Worm (Caenorhabditis elegans) whole organism, L1 larva: ENCODE results near the gene ech-6.
A peak's percentile ranks its signal among the peaks of the same experiment; 100 is the strongest.

Experiments
- C04F5.9 ChIP-seq: sonication (generic microtip); optimal IDR thresholded peaks from 2 replicates; lab custom pipeline; 2016; ENCODE audit warnings: missing genetic modification characterization, missing compliant biosample characterization
- C34B4.2 ChIP-seq: sonication (generic microtip); optimal IDR thresholded peaks from 2 replicates; lab custom pipeline; 2017; ENCODE audit warnings: mild to moderate bottlenecking, missing genetic modification characterization, missing compliant biosample characterization
- F16B12.6 ChIP-seq: fragments of 150-350 bp; optimal IDR thresholded peaks from 2 replicates; lab custom pipeline; 2014; ENCODE audit warnings: missing biosample characterization, missing genetic modification characterization
- ama-1 ChIP-seq: fragments of 150-350 bp; optimal IDR thresholded peaks from 2 replicates; lab custom pipeline; 2014
- blmp-1 ChIP-seq: fragments of 150-350 bp; optimal IDR thresholded peaks from 2 replicates; lab custom pipeline; 2014; ENCODE audit warnings: missing biosample characterization, missing genetic modification characterization
- ceh-8 ChIP-seq: fragments of 200-800 bp; sonication (Bioruptor generic); optimal IDR thresholded peaks from 2 replicates; lab custom pipeline; 2018; ENCODE audit warnings: mild to moderate bottlenecking, missing genetic modification characterization, moderate library complexity, missing compliant biosample characterization
- ceh-82 ChIP-seq, 3 experiments: fragments of 150-350 bp in 1 of 3; sonication (generic microtip) in 2 of 3; optimal IDR thresholded peaks; 2 replicates each; lab custom pipeline; 2014 to 2017; ENCODE audit warnings: missing biosample characterization in 3 of 3, missing genetic modification characterization in 3 of 3
- ceh-88 ChIP-seq: fragments of 200-800 bp; sonication (Bioruptor generic); IDR thresholded peaks from 2 replicates; pipeline ENCODE4 v1.3.6; 2022; ENCODE audit warnings: missing genetic modification characterization, missing compliant biosample characterization
- ceh-90 ChIP-seq: sonication (generic microtip); optimal IDR thresholded peaks from 2 replicates; lab custom pipeline; 2016; ENCODE audit warnings: missing genetic modification characterization, missing compliant biosample characterization
- ces-1 ChIP-seq: fragments of 150-350 bp; optimal IDR thresholded peaks from 2 replicates; lab custom pipeline; 2014; ENCODE audit warnings: missing biosample characterization, missing genetic modification reagents, missing genetic modification characterization
- dsc-1 ChIP-seq: sonication (generic microtip); optimal IDR thresholded peaks from 2 replicates; lab custom pipeline; 2016; ENCODE audit warnings: mild to moderate bottlenecking, missing genetic modification characterization, missing compliant biosample characterization
- efl-1 ChIP-seq, 4 experiments: fragments of 150-350 bp; optimal IDR thresholded peaks in 3 of 4; peaks in 1 of 4; 1 replicate in 1 of 4; 2 replicates in 3 of 4; lab custom pipeline; 2014; ENCODE audit warnings: missing biosample characterization in 2 of 4, missing genetic modification characterization in 2 of 4, missing genetic modification reagents in 2 of 4
- efl-3 ChIP-seq: fragments of 200-800 bp; sonication (Bioruptor generic); optimal IDR thresholded peaks from 2 replicates; lab custom pipeline; 2018; ENCODE audit warnings: mild to moderate bottlenecking, missing genetic modification characterization, missing compliant biosample characterization
- egl-13 ChIP-seq: sonication (generic microtip); optimal IDR thresholded peaks from 2 replicates; lab custom pipeline; 2016; ENCODE audit warnings: missing genotype, missing genetic modification reagents, missing genetic modification characterization, missing compliant biosample characterization
- egl-27 ChIP-seq, 2 experiments: fragments of 150-350 bp in 1 of 2; sonication (generic microtip); optimal IDR thresholded peaks; 3 replicates each; lab custom pipeline; 2017 to 2018; ENCODE audit warnings: missing biosample characterization in 2 of 2, missing genetic modification characterization in 2 of 2, missing genetic modification reagents in 2 of 2
- elt-2 ChIP-seq: sonication (generic microtip); optimal IDR thresholded peaks from 2 replicates; lab custom pipeline; 2016; ENCODE audit warnings: missing genetic modification characterization, mild to moderate bottlenecking, inconsistent platforms, missing compliant biosample characterization, missing genetic modification reagents
- elt-3 ChIP-seq, 6 experiments: fragments of 150-350 bp in 1 of 6; sonication (generic microtip); optimal IDR thresholded peaks; 2 replicates each; lab custom pipeline; 2017 to 2018; ENCODE audit warnings: missing biosample characterization in 6 of 6, missing genetic modification characterization in 6 of 6, inconsistent platforms in 1 of 6
- ets-5 ChIP-seq: fragments of 200-800 bp; sonication (Bioruptor generic); IDR thresholded peaks from 2 replicates; pipeline ENCODE4 v1.3.6; 2022; ENCODE audit warnings: missing genetic modification characterization, missing compliant biosample characterization
- fkh-8 ChIP-seq: sonication (generic microtip); optimal IDR thresholded peaks from 2 replicates; lab custom pipeline; 2016; ENCODE audit warnings: mild to moderate bottlenecking, missing genetic modification characterization, missing compliant biosample characterization
- hlh-17 ChIP-seq: fragments of 200-800 bp; sonication (Bioruptor generic); optimal IDR thresholded peaks from 2 replicates; lab custom pipeline; 2018; ENCODE audit warnings: missing genetic modification characterization, mild to moderate bottlenecking, missing compliant biosample characterization, moderate library complexity, borderline replicate concordance
- hlh-4 ChIP-seq: sonication (generic microtip); optimal IDR thresholded peaks from 2 replicates; lab custom pipeline; 2016; ENCODE audit warnings: mild to moderate bottlenecking, missing genetic modification characterization, missing compliant biosample characterization
- hpl-2 ChIP-seq: fragments of 150-350 bp; optimal IDR thresholded peaks from 2 replicates; lab custom pipeline; 2014; ENCODE audit warnings: missing biosample characterization, missing genetic modification reagents, missing genetic modification characterization
- isw-1 ChIP-seq: fragments of 200-800 bp; sonication (Bioruptor generic); IDR thresholded peaks from 2 replicates; pipeline ENCODE4 v1.3.6; 2022; ENCODE audit warnings: missing genetic modification characterization, missing compliant biosample characterization
- jun-1 ChIP-seq: fragments of 150-350 bp; optimal IDR thresholded peaks from 2 replicates; lab custom pipeline; 2014; ENCODE audit warnings: missing biosample characterization, missing genetic modification reagents, missing genetic modification characterization
- lin-14 ChIP-seq: fragments of 200-800 bp; sonication (Bioruptor generic); optimal IDR thresholded peaks from 2 replicates; lab custom pipeline; 2018; ENCODE audit warnings: mild to moderate bottlenecking, missing genetic modification characterization, moderate library complexity, missing compliant biosample characterization
- mab-9 ChIP-seq: fragments of 200-800 bp; sonication (Bioruptor generic); IDR thresholded peaks from 2 replicates; pipeline ENCODE4 v1.3.6; 2022; ENCODE audit warnings: missing genetic modification reagents, missing genetic modification characterization, missing compliant biosample characterization
- mdl-1 ChIP-seq, 2 experiments: fragments of 150-350 bp; optimal IDR thresholded peaks; 2 replicates each; lab custom pipeline; 2014 to 2017; ENCODE audit warnings: missing biosample characterization in 2 of 2, missing genetic modification characterization in 2 of 2, inconsistent platforms in 1 of 2
- mef-2 ChIP-seq: fragments of 150-350 bp; optimal IDR thresholded peaks from 2 replicates; lab custom pipeline; 2014; ENCODE audit warnings: missing biosample characterization, missing genetic modification characterization
- mep-1 ChIP-seq: fragments of 150-350 bp; optimal IDR thresholded peaks from 2 replicates; lab custom pipeline; 2014; ENCODE audit warnings: missing biosample characterization, missing genetic modification characterization
- nhr-11 ChIP-seq: fragments of 150-350 bp; optimal IDR thresholded peaks from 2 replicates; lab custom pipeline; 2014; ENCODE audit warnings: missing biosample characterization, missing genetic modification characterization
- nhr-12 ChIP-seq: sonication (generic microtip); optimal IDR thresholded peaks from 2 replicates; lab custom pipeline; 2017; ENCODE audit warnings: missing biosample characterization, missing genetic modification characterization
- nhr-19 ChIP-seq: fragments of 200-800 bp; sonication (Bioruptor generic); conservative IDR thresholded peaks from 2 replicates; pipeline ENCODE4 v1.3.6; 2022; ENCODE audit warnings: missing genetic modification characterization, missing compliant biosample characterization
- nhr-20 ChIP-seq: sonication (generic microtip); optimal IDR thresholded peaks from 2 replicates; lab custom pipeline; 2016; ENCODE audit warnings: mild to moderate bottlenecking, missing genetic modification characterization, missing compliant biosample characterization
- nhr-237 ChIP-seq: fragments of 150-350 bp; optimal IDR thresholded peaks from 2 replicates; lab custom pipeline; 2014; ENCODE audit warnings: missing biosample characterization, missing genetic modification characterization
- nhr-71 ChIP-seq: sonication (generic microtip); optimal IDR thresholded peaks from 2 replicates; lab custom pipeline; 2016; ENCODE audit warnings: mild to moderate bottlenecking, missing genetic modification characterization, moderate library complexity, missing compliant biosample characterization
- nhr-77 ChIP-seq: fragments of 150-350 bp; optimal IDR thresholded peaks from 2 replicates; lab custom pipeline; 2014; ENCODE audit warnings: missing biosample characterization, missing genetic modification characterization
- nhr-85 ChIP-seq: sonication (generic microtip); peaks from one replicate; lab custom pipeline; 2016; ENCODE audit warnings: missing genetic modification characterization, inconsistent platforms, missing compliant biosample characterization
- nhr-90 ChIP-seq: sonication (generic microtip); optimal IDR thresholded peaks from 2 replicates; lab custom pipeline; 2016; ENCODE audit warnings: mild to moderate bottlenecking, missing genetic modification characterization, missing compliant biosample characterization; ENCODE audit not compliant: poor library complexity
- pag-3 ChIP-seq: sonication (generic microtip); optimal IDR thresholded peaks from 2 replicates; lab custom pipeline; 2017; ENCODE audit warnings: missing genetic modification characterization, mild to moderate bottlenecking, missing compliant biosample characterization, antibody characterized with exemption, borderline replicate concordance; ENCODE audit not compliant: insufficient read depth
- skn-1 ChIP-seq: fragments of 150-350 bp; optimal IDR thresholded peaks from 2 replicates; lab custom pipeline; 2014; ENCODE audit warnings: missing biosample characterization, missing genetic modification characterization
- snpc-4 ChIP-seq: fragments of 150-350 bp; optimal IDR thresholded peaks from 2 replicates; lab custom pipeline; 2014; ENCODE audit warnings: missing biosample characterization, missing genetic modification characterization
- sptf-1 ChIP-seq: fragments of 150-350 bp; optimal IDR thresholded peaks from 2 replicates; lab custom pipeline; 2014; ENCODE audit warnings: missing biosample characterization, missing genetic modification characterization
- sup-37 ChIP-seq: fragments of 200-800 bp; sonication (Bioruptor generic); optimal IDR thresholded peaks from 2 replicates; lab custom pipeline; 2018; ENCODE audit warnings: mild to moderate bottlenecking, missing genetic modification characterization, missing compliant biosample characterization
- swsn-7 ChIP-seq: sonication (generic microtip); optimal IDR thresholded peaks from 2 replicates; lab custom pipeline; 2016; ENCODE audit warnings: missing genetic modification characterization, missing compliant biosample characterization
- tbx-2 ChIP-seq: sonication (generic microtip); optimal IDR thresholded peaks from 2 replicates; lab custom pipeline; 2016; ENCODE audit warnings: missing genetic modification characterization, missing compliant biosample characterization
- tlp-1 ChIP-seq: fragments of 150-350 bp; optimal IDR thresholded peaks from 2 replicates; lab custom pipeline; 2014; ENCODE audit warnings: missing biosample characterization, missing genetic modification characterization
- unc-86 ChIP-seq: sonication (generic microtip); optimal IDR thresholded peaks from 2 replicates; lab custom pipeline; 2016; ENCODE audit warnings: missing genetic modification characterization, missing compliant biosample characterization
- xbp-1 ChIP-seq: sonication (generic microtip); optimal IDR thresholded peaks from 2 replicates; lab custom pipeline; 2016; ENCODE audit warnings: missing genetic modification characterization, missing compliant biosample characterization
- zip-4 ChIP-seq: fragments of 200-800 bp; sonication (Bioruptor generic); optimal IDR thresholded peaks from 2 replicates; lab custom pipeline; 2018; ENCODE audit warnings: mild to moderate bottlenecking, missing genetic modification characterization, moderate library complexity, missing compliant biosample characterization
- ztf-11 ChIP-seq, 2 experiments: sonication (generic microtip); optimal IDR thresholded peaks; 2 replicates each; lab custom pipeline; 2016 to 2017; ENCODE audit warnings: missing genetic modification characterization in 2 of 2, missing biosample characterization in 1 of 2, missing compliant biosample characterization in 1 of 2
- ztf-4 ChIP-seq: fragments of 150-350 bp; optimal IDR thresholded peaks from 2 replicates; lab custom pipeline; 2014; ENCODE audit warnings: missing biosample characterization, missing genetic modification characterization

Gene ech-6

DNA sequence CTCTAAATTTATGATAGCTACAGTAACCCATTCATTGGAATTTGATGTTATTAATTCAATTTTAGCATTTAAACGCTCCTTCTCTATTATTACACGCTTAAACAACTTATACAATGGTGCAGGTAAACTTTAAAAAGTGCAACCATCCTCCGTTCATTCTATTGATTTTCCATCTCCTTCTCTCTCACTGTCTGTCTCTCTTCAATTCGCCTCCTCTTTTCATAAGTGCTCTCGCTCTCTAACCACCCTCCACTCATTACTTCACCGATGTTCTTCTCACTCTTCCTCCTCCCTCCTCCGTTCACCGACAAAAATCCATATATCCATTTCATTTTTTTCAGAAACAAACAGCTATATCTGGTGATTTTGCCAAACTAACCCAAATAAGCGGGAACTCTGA lies 13.5 kb upstream of the ech-6 start, which contains the start of gene cbp-1 (continued):
- TF ChIP-seq elt-3 (tag; optimal IDR thresholded peaks at IDR 0.05; lab: Kevin White, UChicago) (peak in 1 of 6 experiments; percentile 15), ces-1 (GFP tag; lab: Kevin White, UChicago) (no peak), xbp-1 (tag; lab: Kevin White, UChicago) (peak; percentile 25), snpc-4 (tag; lab: Kevin White, UChicago) (peak; percentile 33), nhr-77 (tag; lab: Kevin White, UChicago) (no peak), isw-1 (GFP tag; lab: Robert Waterston, UW) (no peak), nhr-19 (GFP tag; lab: Robert Waterston, UW) (peak; percentile 49), nhr-85 (tag; lab: Kevin White, UChicago) (peak; percentile 14), F16B12.6 (tag; lab: Kevin White, UChicago) (no peak), C34B4.2 (no peak), lin-14 (GFP tag; lab: Kevin White, UChicago) (peak; percentile 89), zip-4 (GFP tag; lab: Kevin White, UChicago) (no peak), hlh-17 (GFP tag; lab: Kevin White, UChicago) (no peak), mab-9 (no peak), ceh-90 (tag; lab: Kevin White, UChicago) (no peak), nhr-90 (tag; lab: Kevin White, UChicago) (peak; percentile 38), ceh-82 (tag; optimal IDR thresholded peaks at IDR 0.05; lab: Kevin White, UChicago) (peak; percentile 3 to 54 (median 4)), mdl-1 (tag; optimal IDR thresholded peaks at IDR 0.05; lab: Kevin White, UChicago) (peak in 1 of 2 experiments; percentile 44), ets-5 (GFP tag; lab: Robert Waterston, UW) (no peak), skn-1 (no peak), swsn-7 (tag; lab: Kevin White, UChicago) (peak; percentile 64), jun-1 (tag; lab: Kevin White, UChicago) (peak; percentile 12), ceh-88 (GFP tag; lab: Robert Waterston, UW) (no peak; the same call in 1 of the 2 replicates), nhr-11 (no peak), blmp-1 (no peak), fkh-8 (tag; lab: Kevin White, UChicago) (no peak), unc-86 (tag; lab: Kevin White, UChicago) (no peak), mef-2 (tag; lab: Kevin White, UChicago) (no peak), nhr-71 (peak; percentile 63), tlp-1 (tag; lab: Kevin White, UChicago) (no peak), C04F5.9 (no peak)
- TF ChIP-seq, all 84 proteins: peak for 28

DNA sequence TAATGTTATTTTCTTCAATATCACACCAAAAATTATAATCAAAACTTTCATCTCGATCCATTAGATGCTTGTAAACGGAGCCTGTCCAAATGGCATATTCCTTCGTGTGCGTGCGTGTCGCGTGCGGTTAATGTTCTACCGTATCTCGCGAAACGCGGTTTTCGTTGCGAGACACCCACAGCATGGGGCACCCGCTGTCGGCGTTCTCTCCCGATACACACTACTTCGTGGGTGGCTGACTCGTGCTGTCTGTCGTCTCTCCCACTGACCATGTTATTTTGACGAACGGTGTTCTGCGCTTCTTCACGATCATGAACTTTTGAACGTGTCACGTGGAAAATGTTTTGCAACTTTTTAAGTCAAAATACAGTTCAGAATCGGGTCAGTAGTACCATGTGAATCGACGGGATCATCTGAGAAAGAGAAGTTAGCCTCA lies 12.8 kb upstream of the ech-6 start:
- TF ChIP-seq hpl-2 (peak; percentile 89), pag-3 (tag; lab: Kevin White, UChicago) (no peak), ztf-11 (tag; optimal IDR thresholded peaks at IDR 0.05; lab: Kevin White, UChicago) (peak; percentile 36 to 97), mef-2 (tag; lab: Kevin White, UChicago) (peak; percentile 86), efl-3 (GFP tag; lab: Kevin White, UChicago) (peak; percentile 87), tlp-1 (tag; lab: Kevin White, UChicago) (no peak), ceh-8 (GFP tag; lab: Kevin White, UChicago) (peak; percentile 96), ztf-4 (tag; lab: Kevin White, UChicago) (peak; percentile 99), egl-27 (tag; optimal IDR thresholded peaks at IDR 0.05; lab: Kevin White, UChicago) (peak in 1 of 2 experiments; percentile 24), F16B12.6 (tag; lab: Kevin White, UChicago) (peak; percentile 57), efl-1 (optimal IDR thresholded peaks at IDR 0.05; lab: Kevin White, UChicago) (peak; percentile 92 to 96), efl-1 (GFP tag; optimal IDR thresholded peaks at IDR 0.05 in 1 of 2; lab: Kevin White, UChicago) (peak; percentile 81 to 99), nhr-237 (tag; lab: Kevin White, UChicago) (peak; percentile 89), sup-37 (peak; percentile 95), elt-2 (tag; lab: Kevin White, UChicago) (peak; percentile 95), fkh-8 (tag; lab: Kevin White, UChicago) (peak; percentile 99), hlh-4 (no peak), nhr-12 (tag; lab: Kevin White, UChicago) (peak; percentile 69), ceh-90 (tag; lab: Kevin White, UChicago) (peak; percentile 22), mep-1 (tag; lab: Kevin White, UChicago) (peak; percentile 98), nhr-20 (tag; lab: Kevin White, UChicago) (peak; percentile 99), ama-1 (peak; percentile 98), elt-3 (tag; optimal IDR thresholded peaks at IDR 0.05; lab: Kevin White, UChicago) (peak in 5 of 6 experiments; percentile 38 to 93 (median 75)), sptf-1 (tag; lab: Kevin White, UChicago) (no peak), tbx-2 (tag; lab: Kevin White, UChicago) (peak; percentile 99), dsc-1 (tag; lab: Kevin White, UChicago) (peak; percentile 98), egl-13 (peak; percentile 97)
